Fruit fly (Drosophila melanogaster): ENCODE data around the gene CG32686.

CG32686 gene

DNA sequence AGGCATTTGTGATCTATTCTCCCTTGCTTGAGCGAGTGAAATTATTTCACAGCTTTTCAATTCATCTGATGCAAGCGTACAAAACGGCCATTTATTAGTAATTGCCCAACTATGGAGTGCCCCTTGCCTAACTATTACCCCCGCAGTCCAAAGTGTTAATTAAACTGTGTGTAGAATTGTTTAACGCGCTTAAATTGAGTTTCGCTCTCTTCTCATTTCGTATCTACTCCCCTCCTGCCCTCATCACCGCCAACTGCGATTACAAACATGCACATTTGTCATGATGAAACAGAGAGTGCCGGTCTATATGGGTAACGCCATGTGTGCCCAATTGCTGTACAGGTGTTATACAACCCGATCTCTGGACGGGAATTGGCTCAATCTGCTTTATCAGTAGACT, 5.4 kb downstream of the CG32686 start:
- TF ChIP-seq Sin3A (optimal IDR thresholded peaks at IDR 0.05), result no peak
- no peak for TF ChIP-seq insv (optimal IDR thresholded peaks at IDR 0.05)
- no peak for TF ChIP-seq ttk (optimal IDR thresholded peaks at IDR 0.05)
- TF ChIP-seq h (optimal IDR thresholded peaks at IDR 0.05), result no peak
- no peak for TF ChIP-seq Myc (optimal IDR thresholded peaks at IDR 0.05)
- TF ChIP-seq psq (optimal IDR thresholded peaks at IDR 0.05), result no peak

DNA sequence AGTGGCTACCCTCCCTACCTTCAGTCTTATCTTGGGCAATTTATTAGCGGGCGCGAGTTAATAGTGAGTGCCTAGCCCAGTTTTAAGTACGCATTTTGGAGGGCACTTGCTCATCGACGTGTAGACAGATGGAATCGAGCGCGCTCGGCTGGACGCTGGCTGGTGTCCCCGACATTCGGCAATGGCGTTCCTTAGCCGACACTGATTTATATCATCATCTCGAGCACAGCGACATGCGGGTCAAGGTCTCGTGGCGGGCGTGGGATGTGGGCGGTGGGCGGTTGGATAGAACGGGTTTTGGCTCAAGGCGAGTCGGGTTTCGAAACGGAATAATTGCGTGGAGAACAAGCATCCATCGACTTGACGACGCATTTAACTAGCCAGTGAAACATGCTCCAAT, 5.8 kb downstream of the CG32686 start:
- TF ChIP-seq Myc (optimal IDR thresholded peaks at IDR 0.05) (no peak), h (optimal IDR thresholded peaks at IDR 0.05) (no peak), Sin3A (optimal IDR thresholded peaks at IDR 0.05) (no peak), ttk (optimal IDR thresholded peaks at IDR 0.05) (no peak), psq (optimal IDR thresholded peaks at IDR 0.05) (no peak), insv (optimal IDR thresholded peaks at IDR 0.05) (no peak)

DNA sequence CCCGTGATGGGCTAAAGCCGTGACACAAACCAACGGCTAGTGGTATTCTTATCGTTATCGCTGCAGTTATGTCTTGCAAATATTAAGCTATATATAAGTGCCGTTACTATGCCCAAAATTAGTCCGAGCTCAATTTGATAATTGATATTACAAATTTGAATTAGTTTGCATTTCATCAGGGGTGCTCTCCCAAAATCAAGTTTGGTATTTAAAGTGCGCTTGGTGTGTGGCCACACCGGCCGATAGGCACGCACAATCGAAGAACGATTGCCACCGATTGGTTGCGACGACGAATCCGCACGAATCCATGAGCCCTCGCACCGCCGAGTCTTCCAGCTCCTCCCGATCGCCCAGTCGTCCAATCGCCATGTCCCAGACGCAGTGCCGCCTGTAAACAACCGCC, 7.3 kb downstream of the CG32686 start, which contains the start of gene CG17841:
CG17841 (plus strand) TSS at position 252 of the 403 bp plus-strand sequence.
- TF ChIP-seq h (optimal IDR thresholded peaks at IDR 0.05), result no peak
- no peak for TF ChIP-seq insv (optimal IDR thresholded peaks at IDR 0.05)
- TF ChIP-seq Myc (optimal IDR thresholded peaks at IDR 0.05), result no peak
- no peak for TF ChIP-seq ttk (optimal IDR thresholded peaks at IDR 0.05)
- no peak for TF ChIP-seq Sin3A (optimal IDR thresholded peaks at IDR 0.05)
- TF ChIP-seq psq (optimal IDR thresholded peaks at IDR 0.05), result no peak

DNA sequence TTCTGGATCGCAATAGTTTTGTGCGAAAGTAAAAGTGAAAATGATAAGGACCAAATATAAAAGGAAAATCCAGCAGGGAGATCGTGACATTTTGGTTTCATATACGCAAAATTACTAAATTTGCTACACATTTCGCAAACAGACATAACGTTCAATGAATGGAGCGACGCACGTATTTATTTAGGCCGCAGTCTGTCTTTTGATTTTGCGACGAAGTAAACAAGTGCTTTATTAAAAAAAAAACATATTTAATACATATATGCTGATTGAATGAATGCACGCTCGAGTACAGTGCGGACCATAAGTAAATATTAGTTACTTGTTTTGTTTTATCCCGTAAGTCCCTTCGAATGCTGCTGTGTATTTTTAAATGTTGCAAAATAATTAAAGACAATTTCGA, 7.7 kb downstream of the CG32686 start, which contains the start of gene CG32679:
CG32679 (minus strand) TSS at position 101 of the 400 bp plus-strand sequence.
- TF ChIP-seq Sin3A (optimal IDR thresholded peaks at IDR 0.05) (no peak), insv (optimal IDR thresholded peaks at IDR 0.05) (no peak), psq (optimal IDR thresholded peaks at IDR 0.05) (no peak), ttk (optimal IDR thresholded peaks at IDR 0.05) (no peak), h (optimal IDR thresholded peaks at IDR 0.05) (no peak), Myc (optimal IDR thresholded peaks at IDR 0.05) (no peak)

DNA sequence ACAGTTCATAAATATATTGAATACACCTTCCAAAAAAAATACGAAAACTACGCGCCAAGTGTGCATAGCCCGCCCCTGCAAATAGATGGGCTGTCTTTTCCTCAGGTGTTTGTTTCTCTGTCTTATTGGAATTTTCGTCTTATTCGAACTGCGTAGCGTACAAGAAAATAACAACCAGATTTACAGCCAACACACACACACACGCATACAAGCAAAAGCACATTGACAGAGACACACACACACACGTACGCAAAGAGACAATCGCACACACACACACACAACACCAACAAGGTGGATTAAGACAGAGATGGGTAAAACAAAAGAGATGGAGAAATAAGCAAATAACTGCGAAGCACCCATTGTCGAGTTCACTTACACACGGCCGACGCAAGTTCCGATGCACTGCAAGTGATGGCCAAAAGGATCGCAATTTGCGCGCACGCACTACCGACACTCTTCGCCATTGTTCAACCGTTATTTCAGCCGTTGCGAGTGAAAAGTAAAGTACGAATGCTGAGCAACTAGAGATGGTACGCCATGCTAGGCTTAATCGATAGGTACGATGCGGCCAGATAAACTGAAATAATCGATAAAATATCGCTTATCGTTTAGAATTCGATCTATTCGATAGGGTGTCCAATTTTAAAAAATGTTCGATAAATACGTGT, 9.2 kb downstream of the CG32686 start:
- no peak for TF ChIP-seq Sin3A (optimal IDR thresholded peaks at IDR 0.05)
- no peak for TF ChIP-seq Myc (optimal IDR thresholded peaks at IDR 0.05)
- no peak for TF ChIP-seq h (optimal IDR thresholded peaks at IDR 0.05)
- no peak for TF ChIP-seq psq (optimal IDR thresholded peaks at IDR 0.05)
- TF ChIP-seq ttk (optimal IDR thresholded peaks at IDR 0.05), result no peak
- no peak for TF ChIP-seq insv (optimal IDR thresholded peaks at IDR 0.05)

DNA sequence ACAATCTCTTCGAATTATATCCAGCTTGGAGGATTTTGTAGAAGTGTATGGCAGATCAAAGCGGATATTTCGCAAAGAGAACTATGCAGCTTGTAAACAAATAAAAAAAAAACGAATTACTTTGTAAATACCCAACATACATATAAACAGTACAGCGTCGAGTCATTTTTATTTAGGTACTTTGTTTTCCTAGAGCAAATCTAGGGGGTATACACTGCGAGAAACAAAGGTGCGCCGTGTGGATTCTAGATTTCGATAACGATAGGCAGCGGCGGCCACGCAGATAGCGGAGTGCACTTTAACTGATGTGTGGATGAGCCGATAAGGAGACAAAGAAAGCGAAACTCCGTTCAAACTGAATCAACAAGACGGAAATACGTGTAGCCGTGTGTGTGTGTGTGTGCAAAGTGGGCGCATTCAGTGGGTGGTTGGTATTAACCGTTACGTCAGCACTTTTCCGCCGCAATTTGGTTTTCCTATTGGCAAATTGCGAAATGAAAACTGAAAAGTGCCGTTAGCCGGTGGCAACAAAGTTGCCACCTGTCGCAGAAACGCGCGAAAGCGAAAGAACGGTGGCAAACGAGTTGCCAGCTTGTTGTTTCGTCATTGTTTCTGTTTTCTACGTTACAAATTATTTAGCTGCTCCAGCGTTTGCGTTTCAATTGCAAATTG, 10.4 kb downstream of the CG32686 start:
- TF ChIP-seq h (optimal IDR thresholded peaks at IDR 0.05) (no peak), insv (optimal IDR thresholded peaks at IDR 0.05) (no peak), Myc (optimal IDR thresholded peaks at IDR 0.05) (no peak), Sin3A (optimal IDR thresholded peaks at IDR 0.05) (no peak), psq (optimal IDR thresholded peaks at IDR 0.05) (no peak), ttk (optimal IDR thresholded peaks at IDR 0.05) (no peak)

DNA sequence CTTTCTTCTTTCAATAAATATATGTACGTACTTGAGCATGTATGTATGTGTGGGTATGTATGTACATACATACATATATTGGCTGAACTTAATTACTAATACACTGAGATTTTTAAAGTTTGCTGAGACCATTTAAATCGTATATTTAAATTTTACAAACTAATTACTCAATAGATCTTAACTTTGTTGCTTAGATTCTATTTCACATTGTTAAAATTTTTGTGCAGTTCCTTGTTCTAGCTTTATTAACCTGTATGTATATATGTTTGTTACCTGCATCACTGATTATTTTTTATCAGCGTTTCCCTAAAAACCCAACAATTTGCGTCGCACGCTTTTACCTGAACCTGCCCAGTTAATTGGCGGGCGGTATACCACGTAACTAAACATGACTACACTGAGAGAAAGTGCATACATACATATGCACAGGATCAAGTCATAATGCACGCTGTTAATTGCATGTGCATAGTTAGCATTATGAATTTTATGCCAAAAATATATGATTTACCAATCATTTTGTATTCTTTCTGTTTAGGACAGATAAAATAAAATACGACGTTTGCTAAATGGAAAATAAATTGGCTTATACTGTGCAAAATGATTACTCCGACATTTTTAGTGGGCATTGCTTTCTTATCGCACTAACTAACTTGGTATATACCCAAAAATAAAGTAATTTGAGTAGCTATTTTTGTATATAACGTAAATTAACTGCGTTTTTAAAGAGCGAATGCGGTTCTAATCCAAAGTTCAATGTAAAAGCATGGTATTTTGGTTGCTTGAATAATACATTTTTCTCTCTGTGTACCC, 12.4 kb downstream of the CG32686 start:
- no peak for TF ChIP-seq h (optimal IDR thresholded peaks at IDR 0.05)
- no peak for TF ChIP-seq psq (optimal IDR thresholded peaks at IDR 0.05)
- TF ChIP-seq Myc (optimal IDR thresholded peaks at IDR 0.05), result no peak
- no peak for TF ChIP-seq insv (optimal IDR thresholded peaks at IDR 0.05)
- TF ChIP-seq ttk (optimal IDR thresholded peaks at IDR 0.05), result no peak
- TF ChIP-seq Sin3A (optimal IDR thresholded peaks at IDR 0.05), result no peak

DNA sequence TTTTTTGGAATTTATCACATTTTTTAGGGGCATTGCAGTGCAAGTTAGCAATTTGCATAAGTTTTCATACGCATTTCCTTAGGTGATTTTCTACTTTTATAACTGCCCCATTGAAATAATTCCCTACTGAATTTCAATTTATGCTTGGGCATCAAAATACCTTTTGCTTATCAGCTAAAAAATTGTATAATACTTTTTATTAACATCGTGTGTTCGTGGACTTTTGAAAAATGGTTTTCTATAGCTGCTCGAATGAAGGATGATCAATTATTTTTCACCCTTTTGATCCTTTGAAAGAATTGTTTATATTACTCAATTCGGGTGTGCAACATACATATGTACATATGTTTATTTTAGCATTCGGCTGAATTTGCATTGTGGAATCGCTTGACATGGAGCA, 13.0 kb downstream of the CG32686 start:
- TF ChIP-seq ttk (optimal IDR thresholded peaks at IDR 0.05) (no peak), insv (optimal IDR thresholded peaks at IDR 0.05) (no peak), Myc (optimal IDR thresholded peaks at IDR 0.05) (no peak), h (optimal IDR thresholded peaks at IDR 0.05) (no peak), Sin3A (optimal IDR thresholded peaks at IDR 0.05) (no peak), psq (optimal IDR thresholded peaks at IDR 0.05) (no peak)

DNA sequence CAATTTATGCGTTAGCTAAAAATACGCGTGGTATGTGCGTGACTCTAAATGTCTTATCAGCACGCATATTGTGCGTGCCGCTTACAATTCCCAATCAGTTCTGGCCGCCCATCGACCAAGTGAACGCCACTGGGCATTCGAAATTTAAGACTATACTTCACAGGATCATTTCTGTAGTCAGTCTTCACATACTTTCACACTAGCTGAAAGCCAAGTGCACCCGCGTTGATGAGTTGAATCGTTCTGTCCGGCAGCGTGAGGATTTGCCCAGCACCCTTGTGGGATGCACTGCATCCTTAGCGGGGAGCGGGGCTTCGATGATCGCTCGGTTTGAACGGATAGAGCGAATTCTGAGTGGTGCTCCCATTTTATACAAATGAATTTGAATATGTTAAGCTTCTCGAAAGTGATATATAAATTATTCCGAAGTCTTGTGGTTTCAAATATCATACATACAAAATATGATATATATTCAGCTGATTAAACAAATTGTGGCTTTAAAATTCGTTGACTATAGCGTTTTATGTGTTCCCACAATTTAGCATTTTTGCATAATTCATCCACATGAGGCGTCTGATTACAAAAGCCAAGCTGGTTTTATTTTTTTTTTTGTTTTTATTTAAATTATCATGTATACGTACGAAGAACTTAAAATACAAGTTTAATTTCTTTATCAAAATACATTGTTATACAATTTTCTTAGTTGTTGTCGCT, 27.0 kb downstream of the CG32686 start:
- no peak for TF ChIP-seq ttk (optimal IDR thresholded peaks at IDR 0.05)
- TF ChIP-seq Myc (optimal IDR thresholded peaks at IDR 0.05), result no peak
- TF ChIP-seq h (optimal IDR thresholded peaks at IDR 0.05), result no peak
- no peak for TF ChIP-seq Sin3A (optimal IDR thresholded peaks at IDR 0.05)
- no peak for TF ChIP-seq insv (optimal IDR thresholded peaks at IDR 0.05)
- TF ChIP-seq psq (optimal IDR thresholded peaks at IDR 0.05), result no peak

DNA sequence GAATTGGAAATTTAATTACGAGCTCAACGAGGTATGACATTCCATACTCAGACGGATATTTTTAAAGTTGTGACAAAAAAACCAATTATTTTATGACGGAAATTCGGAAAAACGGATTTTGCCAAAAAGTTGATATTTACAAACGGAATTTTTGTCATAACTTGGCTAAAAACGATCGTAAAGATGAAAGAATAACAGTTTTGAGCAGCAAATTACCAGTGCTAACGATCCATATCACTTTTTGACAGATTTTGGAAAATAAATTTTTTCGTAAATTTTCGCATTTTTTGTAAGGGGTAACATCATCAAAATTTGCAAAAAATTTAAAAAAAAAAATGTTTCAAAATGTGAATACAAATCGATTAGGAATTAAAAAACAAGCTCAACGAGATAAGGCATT, 34.6 kb downstream of the CG32686 start:
- no peak for TF ChIP-seq psq (optimal IDR thresholded peaks at IDR 0.05)
- no peak for TF ChIP-seq Myc (optimal IDR thresholded peaks at IDR 0.05)
- TF ChIP-seq insv (optimal IDR thresholded peaks at IDR 0.05), result no peak
- no peak for TF ChIP-seq Sin3A (optimal IDR thresholded peaks at IDR 0.05)
- no peak for TF ChIP-seq h (optimal IDR thresholded peaks at IDR 0.05)
- no peak for TF ChIP-seq ttk (optimal IDR thresholded peaks at IDR 0.05)

DNA sequence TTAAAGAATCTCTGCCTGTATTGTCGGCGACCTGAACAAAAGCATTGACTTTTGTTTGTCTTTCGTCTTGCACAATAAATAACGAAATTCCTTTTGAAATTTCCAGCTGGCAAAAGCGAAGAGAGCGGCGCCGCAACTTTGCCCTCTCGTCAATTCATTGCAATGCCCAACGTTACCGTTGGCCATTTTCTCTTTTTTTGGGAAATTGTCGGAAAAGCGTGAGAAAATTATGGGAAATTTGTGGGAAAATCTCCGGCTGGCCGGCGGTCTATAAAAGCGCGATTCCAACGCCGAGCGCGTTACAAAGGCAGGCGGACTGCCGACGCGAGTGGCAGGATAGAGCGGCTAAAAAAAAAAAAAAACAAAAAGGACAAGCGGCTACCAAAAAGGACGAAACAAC, 41.8 kb downstream of the CG32686 start, which contains the start of gene CG43740:
CG43740 (plus strand) TSS at position 301 of the 400 bp plus-strand sequence.
- TF ChIP-seq psq (optimal IDR thresholded peaks at IDR 0.05), result no peak
- TF ChIP-seq insv (optimal IDR thresholded peaks at IDR 0.05), result no peak
- TF ChIP-seq h (optimal IDR thresholded peaks at IDR 0.05), result no peak
- no peak for TF ChIP-seq ttk (optimal IDR thresholded peaks at IDR 0.05)
- TF ChIP-seq Sin3A (optimal IDR thresholded peaks at IDR 0.05), result no peak
- no peak for TF ChIP-seq Myc (optimal IDR thresholded peaks at IDR 0.05)
